Fruit fly (Drosophila melanogaster) whole organism, embryonic: ENCODE results near the gene ATPsynepsilonL.

ENCODE experiments used
- Dbx ChIP-seq: fragments of 200-800 bp; sonication (Bioruptor generic); IDR thresholded peaks from 3 replicates; pipeline ENCODE4 v1.3.6; 2022; ENCODE audit warnings: missing biosample characterization, missing genetic modification characterization
- Spps ChIP-seq: fragments of 200-800 bp; sonication (Bioruptor generic); optimal IDR thresholded peaks from 2 replicates; lab custom pipeline; 2018; ENCODE audit warnings: missing biosample characterization, mild to moderate bottlenecking, missing genetic modification characterization
- bigmax ChIP-seq: fragments of 200-800 bp; sonication (Bioruptor generic); optimal IDR thresholded peaks from 2 replicates; lab custom pipeline; 2018; ENCODE audit warnings: missing biosample characterization, mild to moderate bottlenecking, missing genetic modification characterization
- h ChIP-seq: fragments of >200 bp; optimal IDR thresholded peaks from 2 replicates; lab custom pipeline; 2017
- salm ChIP-seq: fragments of 200-800 bp; sonication (Bioruptor generic); optimal IDR thresholded peaks from 2 replicates; lab custom pipeline; 2018; ENCODE audit warnings: missing biosample characterization, mild to moderate bottlenecking, missing genetic modification characterization
- sens-2 ChIP-seq: fragments of 200-800 bp; sonication (Bioruptor generic); IDR thresholded peaks from 2 replicates; pipeline ENCODE4 v1.3.6; 2022; ENCODE audit warnings: missing biosample characterization, missing genetic modification characterization

dm6 chr3R:10119592-10119991 lies 2.0 kb upstream of the ATPsynepsilonL start:
- TF ChIP-seq h (lab: Kevin White, UChicago) (no peak), Spps (tag; lab: Kevin White, UChicago) (no peak), Dbx (GFP tag; lab: Robert Waterston, UW) (no peak), bigmax (GFP tag; lab: Kevin White, UChicago) (no peak), salm (tag; lab: Kevin White, UChicago) (no peak), sens-2 (no peak)
